Fruit fly (Drosophila melanogaster) S2 (cell line): ENCODE results near the gene CG4968.
A peak's percentile ranks its signal among the peaks of the same experiment; 100 is the strongest.

Experiments used
- CG8478 ChIP-seq: fragments of >200 bp; optimal IDR thresholded peaks from 2 replicates; lab custom pipeline; 2018
- CTCF ChIP-seq, 2 experiments: fragments of >200 bp; optimal IDR thresholded peaks; 2 replicates each; lab custom pipeline; 2018

Gene CG4968

dm6 chr2L:10277362-10277761, 29.4 kb upstream of the CG4968 start:
- TF ChIP-seq CG8478 (lab: Kevin White, UChicago) (no peak), CTCF (optimal IDR thresholded peaks at IDR 0.05; lab: Kevin White, UChicago) (peak in 1 of 2 experiments; percentile 9)

DNA sequence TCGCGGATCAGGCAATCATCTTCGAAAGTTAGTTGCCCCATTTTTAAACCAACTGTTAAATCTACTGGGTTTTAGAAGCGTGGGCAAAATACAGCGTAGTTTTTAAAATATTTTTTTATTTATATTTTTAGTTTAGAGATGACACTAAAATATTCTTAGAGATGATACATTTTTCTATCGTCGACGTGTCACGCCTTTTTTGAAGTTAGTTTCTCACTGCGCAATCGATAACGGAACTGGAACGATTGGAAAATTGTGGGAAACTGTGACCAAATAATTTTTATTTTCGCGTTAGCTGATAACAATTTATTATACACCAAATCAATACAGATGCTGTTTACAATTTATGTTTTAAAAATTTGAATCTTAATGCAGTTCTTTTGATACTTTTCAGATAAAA, 28.1 kb upstream of the CG4968 start, which contains the start of gene Utx:
Gene Utx (minus strand): TSS at position 154 of the 400 bp plus-strand sequence.
- TF ChIP-seq CTCF (optimal IDR thresholded peaks at IDR 0.05; lab: Kevin White, UChicago): peak in 1 of 2 experiments; percentile 21
- TF ChIP-seq CG8478 (lab: Kevin White, UChicago): no peak

DNA sequence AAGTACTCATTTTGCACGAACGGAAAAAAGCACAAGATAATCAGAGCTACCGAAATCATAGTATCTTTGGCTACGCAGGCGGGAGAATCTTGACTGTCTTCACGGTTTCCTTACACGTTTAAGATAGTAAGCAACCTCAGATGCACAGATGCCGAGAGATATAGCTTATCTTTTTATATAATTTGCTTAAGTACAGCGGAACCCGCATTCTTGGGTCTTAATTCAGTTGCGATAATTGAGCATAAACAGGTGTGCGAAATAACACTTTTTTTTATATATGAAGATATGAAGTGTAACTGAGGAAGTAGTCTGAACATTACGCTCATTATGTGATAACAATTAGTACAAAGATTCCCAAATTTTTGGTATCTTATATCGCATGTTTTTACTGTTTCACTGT, 25.9 kb upstream of the CG4968 start, which contains the start of gene CG34043:
Gene CG34043 (minus strand): TSS at position 101 of the 400 bp plus-strand sequence.
- no peak for TF ChIP-seq CTCF (optimal IDR thresholded peaks at IDR 0.05; lab: Kevin White, UChicago)
- no peak for TF ChIP-seq CG8478 (lab: Kevin White, UChicago)

DNA sequence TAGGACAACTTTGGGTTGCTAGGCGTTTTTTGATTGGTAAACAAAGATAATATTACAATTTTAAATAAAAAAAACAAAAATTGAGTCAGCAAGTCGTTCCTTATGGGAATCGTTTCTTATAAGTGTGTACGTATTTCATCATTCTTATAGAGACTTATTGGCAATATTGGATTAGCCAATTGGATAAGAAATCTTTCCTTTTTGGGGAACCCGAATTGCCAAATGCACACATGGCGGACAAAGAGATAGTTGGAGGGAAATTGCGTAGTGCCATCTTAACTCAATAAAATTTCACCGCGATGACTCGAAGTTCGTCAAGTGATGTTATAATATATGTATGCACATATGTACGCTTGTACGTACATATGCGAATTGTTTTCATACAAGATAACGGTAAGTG, 15.4 kb upstream of the CG4968 start:
- TF ChIP-seq CG8478 (lab: Kevin White, UChicago) (no peak), CTCF (optimal IDR thresholded peaks at IDR 0.05; lab: Kevin White, UChicago) (no peak)

DNA sequence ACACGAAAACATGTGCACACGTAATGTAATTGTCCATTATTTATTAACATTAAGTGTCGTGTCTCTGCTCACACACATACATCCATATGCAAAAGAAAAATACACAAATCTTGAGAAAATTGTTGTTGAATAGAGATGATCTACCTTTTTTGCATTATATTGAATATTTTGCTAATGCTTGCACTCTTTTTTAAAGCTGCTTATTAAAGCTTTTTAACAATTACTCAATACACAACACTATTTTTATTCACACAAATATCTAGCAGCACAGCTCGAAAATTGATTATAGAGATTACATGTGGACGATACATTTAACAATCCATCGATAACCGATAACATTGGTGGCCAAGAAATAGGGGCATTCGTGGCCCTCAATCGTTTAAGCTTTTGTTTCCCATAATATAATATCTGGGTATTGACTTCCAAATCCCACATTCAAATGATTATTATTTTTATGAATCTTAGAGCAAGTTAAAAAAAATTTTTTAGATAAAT, 14.6 kb upstream of the CG4968 start, which contains the start of gene Ufd4:
Gene Ufd4 (minus strand): TSS at position 300 of the 495 bp plus-strand sequence.
- TF ChIP-seq CTCF (optimal IDR thresholded peaks at IDR 0.05; lab: Kevin White, UChicago) (no peak), CG8478 (lab: Kevin White, UChicago) (no peak)

DNA sequence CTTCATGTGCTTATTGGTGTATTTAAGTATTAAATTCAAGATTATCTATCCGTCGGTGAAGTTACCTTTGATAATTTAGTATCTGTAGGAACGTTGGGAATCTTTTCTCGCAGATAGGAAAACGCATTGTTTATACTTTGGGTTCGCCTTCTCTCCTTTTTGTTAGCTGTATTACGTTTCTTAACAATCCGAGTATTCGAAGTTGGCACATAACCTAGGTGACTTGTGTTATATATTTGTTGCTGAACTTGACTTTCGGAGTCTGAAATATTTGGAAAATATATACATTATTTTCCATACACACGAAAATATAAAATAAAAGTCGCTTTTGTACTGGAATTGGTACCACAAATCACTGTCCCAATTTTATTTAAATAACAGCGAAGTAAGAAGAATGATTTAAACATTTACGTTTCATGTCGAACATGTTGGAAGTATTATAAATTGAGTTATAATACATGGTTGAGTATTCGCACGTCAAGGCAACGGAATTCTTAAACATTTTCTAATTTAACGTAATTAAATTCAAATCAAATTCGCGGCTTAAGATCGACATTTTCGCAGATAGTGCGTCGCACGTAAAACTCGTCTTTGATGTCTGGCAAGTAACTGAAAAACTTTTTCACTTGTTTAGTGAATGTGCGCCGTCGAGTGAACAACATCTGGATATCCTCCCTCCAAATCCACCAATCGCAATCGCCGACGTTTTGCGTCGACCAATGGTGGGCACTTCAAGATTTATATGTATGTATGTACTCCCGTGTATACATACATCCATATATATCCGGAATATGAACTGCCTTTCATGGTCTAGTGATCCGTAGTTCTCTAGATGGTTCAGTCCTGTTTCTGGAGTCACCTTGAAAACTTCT, 11.7 kb upstream of the CG4968 start, which contains the start of gene Hand:
Gene Hand (minus strand): TSS at position 588 of the 872 bp plus-strand sequence.
- TF ChIP-seq CTCF (optimal IDR thresholded peaks at IDR 0.05; lab: Kevin White, UChicago): no peak
- TF ChIP-seq CG8478 (lab: Kevin White, UChicago): no peak

dm6 chr2L:10298306-10298705, 8.4 kb upstream of the CG4968 start:
- TF ChIP-seq CTCF (optimal IDR thresholded peaks at IDR 0.05; lab: Kevin White, UChicago): peak; percentile 19 to 40
- no peak for TF ChIP-seq CG8478 (lab: Kevin White, UChicago)

dm6 chr2L:10299077-10299809, 7.5 kb upstream of the CG4968 start:
- TF ChIP-seq CTCF (optimal IDR thresholded peaks at IDR 0.05; lab: Kevin White, UChicago) (no peak), CG8478 (lab: Kevin White, UChicago) (no peak)

DNA sequence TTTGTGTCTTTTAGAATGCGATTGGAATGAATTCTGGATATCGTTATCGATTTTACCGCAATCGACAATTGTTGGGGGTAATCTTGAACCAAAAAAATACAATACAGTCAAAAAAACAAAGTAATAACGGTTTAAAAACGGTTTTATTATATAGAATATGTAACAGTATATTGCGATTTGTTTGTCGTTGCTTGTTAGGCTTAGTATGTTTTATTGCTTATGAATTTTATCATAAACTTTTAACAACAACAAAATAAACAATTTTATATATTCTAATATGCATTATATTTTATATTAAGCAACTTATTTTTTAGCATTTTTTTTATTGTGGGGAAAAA, 6.9 kb upstream of the CG4968 start, which contains the start of gene CYLD:
Gene CYLD (minus strand): TSS at position 38 of the 338 bp plus-strand sequence.
- TF ChIP-seq CG8478 (lab: Kevin White, UChicago): no peak
- no peak for TF ChIP-seq CTCF (optimal IDR thresholded peaks at IDR 0.05; lab: Kevin White, UChicago)

DNA sequence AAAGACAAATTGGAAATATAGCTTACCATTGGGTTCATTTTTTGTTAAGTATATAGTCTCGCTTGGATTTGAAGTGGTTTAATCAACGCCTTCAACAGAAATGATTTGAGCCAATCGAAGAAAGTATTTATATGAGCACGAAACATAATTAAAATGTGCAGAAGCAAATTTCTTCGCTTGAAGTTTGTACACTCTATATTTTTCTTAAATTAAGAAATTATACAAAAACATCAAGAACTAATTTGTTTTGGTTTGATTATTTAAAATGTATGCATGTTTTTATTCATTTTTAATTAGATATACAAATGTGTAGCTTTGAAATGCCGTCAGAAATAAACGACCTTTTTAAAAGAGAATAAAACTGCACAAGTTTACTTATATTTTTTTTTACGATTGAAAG, 4.8 kb upstream of the CG4968 start, which contains the start of gene CG13138:
Gene CG13138 (minus strand): TSS at position 101 of the 400 bp plus-strand sequence.
- TF ChIP-seq CG8478 (lab: Kevin White, UChicago) (no peak), CTCF (optimal IDR thresholded peaks at IDR 0.05; lab: Kevin White, UChicago) (no peak)

- TF ChIP-seq CG8478 (lab: Kevin White, UChicago) (no peak), CTCF (optimal IDR thresholded peaks at IDR 0.05; lab: Kevin White, UChicago) (peak in 1 of 2 experiments; percentile 48)
Measured at dm6 chr2L:10303786-10304185, 2.9 kb upstream of the CG4968 start, which contains the start of gene nmd. TSS of gene nmd (minus strand) at chr2L:10303947.

- TF ChIP-seq CG8478 (lab: Kevin White, UChicago): no peak
- TF ChIP-seq CTCF (optimal IDR thresholded peaks at IDR 0.05; lab: Kevin White, UChicago): no peak
Measured at dm6 chr2L:10305538-10306147, 1.1 kb upstream of the CG4968 start.

dm6 chr2L:10310614-10311382, 4.1 kb downstream of the CG4968 start, which contains the start of gene Cdk5alpha:
TSS of gene Cdk5alpha (minus strand) at chr2L:10310956.
- TF ChIP-seq CG8478 (lab: Kevin White, UChicago): no peak
